Fruit fly (Drosophila melanogaster): Measurements from ENCODE around the gene CG7888.

Gene CG7888

DNA sequence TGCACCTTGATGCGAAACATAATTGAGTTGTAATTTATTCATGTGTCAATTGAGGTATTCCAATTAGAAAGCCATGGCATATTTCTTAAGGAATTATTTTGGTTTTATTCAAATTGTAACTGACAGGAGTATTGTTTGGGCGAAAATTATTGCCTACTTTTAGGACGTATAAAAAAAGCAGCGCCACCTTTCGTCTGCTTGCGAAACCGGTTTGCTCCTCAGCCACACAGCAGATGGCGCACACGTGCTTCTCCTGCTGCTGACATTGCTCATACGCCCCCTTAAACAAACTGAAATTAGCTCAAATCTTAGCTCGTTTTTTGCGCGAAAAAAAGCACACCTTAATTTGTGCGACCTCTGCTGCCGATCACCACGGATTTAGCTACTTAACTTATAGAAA, 6.0 kb upstream of the CG7888 start (continued):
- TF ChIP-seq prd (optimal IDR thresholded peaks at IDR 0.05) (no peak), prd (GFP tag; IDR thresholded peaks at IDR 0.05) (peak; percentile 84), Dll (GFP tag; IDR thresholded peaks at IDR 0.05; ENCODE audit: partially characterized antibody) (no peak), danr (GFP tag; IDR thresholded peaks at IDR 0.05) (no peak), CG1529 (GFP tag; optimal IDR thresholded peaks at IDR 0.05) (peak; percentile 48), TFAM (GFP tag; optimal IDR thresholded peaks at IDR 0.05) (no peak), sisA (GFP tag; IDR thresholded peaks at IDR 0.05) (peak; percentile 73), insv (GFP tag; optimal IDR thresholded peaks at IDR 0.05) (peak; percentile 8 to 91), CG18599 (GFP tag; optimal IDR thresholded peaks at IDR 0.05) (no peak), Sry-β (GFP tag; optimal IDR thresholded peaks at IDR 0.05) (no peak), CG32532 (GFP tag; IDR thresholded peaks at IDR 0.05) (peak; percentile 92), CG11093 (GFP tag; IDR thresholded peaks at IDR 0.05) (peak; percentile 50; the same call in 2 of the 3 replicates), tx (GFP tag; optimal IDR thresholded peaks at IDR 0.05) (peak; percentile 51), CG6683 (GFP tag; optimal IDR thresholded peaks at IDR 0.05) (no peak), CG9437 (GFP tag; optimal IDR thresholded peaks at IDR 0.05) (no peak), ash1 (GFP tag; optimal IDR thresholded peaks at IDR 0.05) (peak; percentile 24), sima (GFP tag; optimal IDR thresholded peaks at IDR 0.05) (peak; percentile 24), CG14710 (tag; optimal IDR thresholded peaks at IDR 0.05) (peak; percentile 31), eve (GFP tag; optimal IDR thresholded peaks at IDR 0.05) (no peak), Ets97D (GFP tag; optimal IDR thresholded peaks at IDR 0.05) (peak; percentile 36), CG2120 (GFP tag; optimal IDR thresholded peaks at IDR 0.05) (peak; percentile 72), lov (optimal IDR thresholded peaks at IDR 0.05) (no peak), lov (GFP tag; IDR thresholded peaks at IDR 0.05) (peak; percentile 84), CG1647 (GFP tag; optimal IDR thresholded peaks at IDR 0.05) (peak; percentile 54), CG2199 (GFP tag; IDR thresholded peaks at IDR 0.05) (peak; percentile 94), CG34376 (GFP tag; optimal IDR thresholded peaks at IDR 0.05) (peak; percentile 45), CG3163 (GFP tag; optimal IDR thresholded peaks at IDR 0.05) (peak; percentile 64), kah (GFP tag; optimal IDR thresholded peaks at IDR 0.05) (peak; percentile 42), CG6689 (GFP tag; IDR thresholded peaks at IDR 0.05) (0 out of 2 replicates have a peak, but pooled peaks have one; percentile 19), rib (GFP tag; IDR thresholded peaks at IDR 0.05) (no peak), crol (GFP tag; IDR thresholded peaks at IDR 0.05) (no peak; the same call in 1 of the 2 replicates), CG11085 (GFP tag; IDR thresholded peaks at IDR 0.05) (peak; percentile 69; the same call in 1 of the 2 replicates), CG7745 (tag; optimal IDR thresholded peaks at IDR 0.05) (no peak), CG4404 (GFP tag; IDR thresholded peaks at IDR 0.05) (no peak; the same call in 1 of the 2 replicates), Lim3 (GFP tag; IDR thresholded peaks at IDR 0.05) (no peak), mld (GFP tag; IDR thresholded peaks at IDR 0.05; ENCODE audit: partially characterized antibody) (no peak), bigmax (GFP tag; optimal IDR thresholded peaks at IDR 0.05) (no peak), dm (GFP tag; optimal IDR thresholded peaks at IDR 0.05) (peak; percentile 69), Nf-YB (GFP tag; optimal IDR thresholded peaks at IDR 0.05) (no peak), CG8944 (GFP tag; optimal IDR thresholded peaks at IDR 0.05) (peak; percentile 86), B-H2 (GFP tag; optimal IDR thresholded peaks at IDR 0.05) (peak; percentile 71), lbe (GFP tag; optimal IDR thresholded peaks at IDR 0.05) (no peak), kay (GFP tag; optimal IDR thresholded peaks at IDR 0.05) (peak; percentile 49), slou (GFP tag; optimal IDR thresholded peaks at IDR 0.05) (peak; percentile 9), bab2 (GFP tag; optimal IDR thresholded peaks at IDR 0.05) (peak; percentile 78), Usf (GFP tag; optimal IDR thresholded peaks at IDR 0.05) (peak; percentile 25), p53 (GFP tag; optimal IDR thresholded peaks at IDR 0.05) (peak; percentile 58), CG9932 (GFP tag; IDR thresholded peaks at IDR 0.05) (peak; percentile 84), vfl (GFP tag; optimal IDR thresholded peaks at IDR 0.05) (peak; percentile 32), pzg (GFP tag; optimal IDR thresholded peaks at IDR 0.05) (peak; percentile 7), CG2202 (tag; optimal IDR thresholded peaks at IDR 0.05) (peak; percentile 55), CG5953 (GFP tag; IDR thresholded peaks at IDR 0.05) (peak; percentile 79)

Data from whole organism, embryonic.